Worm (Caenorhabditis elegans) whole organism, midembryonic: ENCODE measurements around the gene ceh-23.

Experiments
- T22C8.4 ChIP-seq: fragments of 200-800 bp; sonication (Bioruptor generic); IDR thresholded peaks from 2 replicates; pipeline ENCODE4 v1.3.6; 2022; ENCODE audit warnings: missing genetic modification characterization, missing compliant biosample characterization
- cog-1 ChIP-seq: sonication (generic microtip); optimal IDR thresholded peaks from 2 replicates; lab custom pipeline; 2016; ENCODE audit warnings: missing genetic modification characterization, missing compliant biosample characterization
- flt-1 ChIP-seq: fragments of 200-800 bp; sonication (Bioruptor generic); IDR thresholded peaks from 2 replicates; pipeline ENCODE4 v1.3.6; 2022; ENCODE audit warnings: missing genetic modification characterization, missing compliant biosample characterization
- klf-2 ChIP-seq: fragments of 200-800 bp; sonication (Bioruptor generic); conservative IDR thresholded peaks from 2 replicates; pipeline ENCODE4 v1.3.6; 2022; ENCODE audit warnings: missing genetic modification reagents, missing genetic modification characterization, missing compliant biosample characterization
- med-1 ChIP-seq: sonication (generic microtip); optimal IDR thresholded peaks from 2 replicates; lab custom pipeline; 2017; ENCODE audit warnings: missing genetic modification characterization, mild to moderate bottlenecking, missing compliant biosample characterization, antibody characterized with exemption, missing genetic modification reagents; ENCODE audit not compliant: insufficient read depth
- ref-1 ChIP-seq: fragments of 200-800 bp; sonication (Bioruptor generic); conservative IDR thresholded peaks from 2 replicates; pipeline ENCODE4 v1.3.6; 2022; ENCODE audit warnings: missing genetic modification reagents, missing genetic modification characterization, missing compliant biosample characterization
- tab-1 ChIP-seq: fragments of 200-800 bp; sonication (Bioruptor generic); IDR thresholded peaks from 2 replicates; pipeline ENCODE4 v1.3.6; 2022; ENCODE audit warnings: missing genetic modification characterization, missing compliant biosample characterization
- ztf-23 ChIP-seq: fragments of 200-800 bp; sonication (Bioruptor generic); IDR thresholded peaks from 2 replicates; pipeline ENCODE4 v1.3.6; 2022; ENCODE audit warnings: missing genetic modification reagents, missing genetic modification characterization, missing compliant biosample characterization
- ztf-29 ChIP-seq: fragments of 200-800 bp; sonication (Bioruptor generic); IDR thresholded peaks from 2 replicates; pipeline ENCODE4 v1.3.6; 2022; ENCODE audit warnings: missing genetic modification reagents, missing genetic modification characterization, missing compliant biosample characterization

The ceh-23 gene

ce11 chrIII:7855468-7855867 lies 16.1 kb downstream of the ceh-23 start:
- TF ChIP-seq ztf-29 (GFP tag; lab: Robert Waterston, UW) (no peak), flt-1 (no peak), tab-1 (GFP tag; lab: Robert Waterston, UW) (no peak)

- TF ChIP-seq tab-1 (GFP tag; lab: Robert Waterston, UW) (no peak), ref-1 (GFP tag; lab: Robert Waterston, UW) (no peak), ztf-29 (GFP tag; lab: Robert Waterston, UW) (no peak), T22C8.4 (GFP tag; lab: Robert Waterston, UW) (no peak), klf-2 (GFP tag; lab: Robert Waterston, UW) (no peak), flt-1 (no peak), ztf-23 (GFP tag; lab: Robert Waterston, UW) (no peak), cog-1 (no peak), med-1 (GFP tag; lab: Kevin White, UChicago) (no peak)
Measured at ce11 chrIII:7857142-7857541, 17.8 kb downstream of the ceh-23 start, which contains the start of gene tag-307. tag-307 (minus strand) TSS chrIII:7857242.

ce11 chrIII:7858407-7859029 lies 19.1 kb downstream of the ceh-23 start, which contains the start of the genes coq-5 and ufm-1:
coq-5 (minus strand) TSS chrIII:7858457.
ufm-1 (plus strand) TSS chrIII:7858979.
- TF ChIP-seq T22C8.4 (GFP tag; lab: Robert Waterston, UW) (no peak), med-1 (GFP tag; lab: Kevin White, UChicago) (no peak), ztf-29 (GFP tag; lab: Robert Waterston, UW) (no peak), ztf-23 (GFP tag; lab: Robert Waterston, UW) (no peak), cog-1 (no peak), klf-2 (GFP tag; lab: Robert Waterston, UW) (no peak), tab-1 (GFP tag; lab: Robert Waterston, UW) (no peak), flt-1 (no peak), ref-1 (GFP tag; lab: Robert Waterston, UW) (no peak)

- TF ChIP-seq tab-1 (GFP tag; lab: Robert Waterston, UW) = no peak
- no peak for TF ChIP-seq ztf-29 (GFP tag; lab: Robert Waterston, UW)
- no peak for TF ChIP-seq ref-1 (GFP tag; lab: Robert Waterston, UW)
- no peak for TF ChIP-seq flt-1
- TF ChIP-seq klf-2 (GFP tag; lab: Robert Waterston, UW) = no peak
- no peak for TF ChIP-seq med-1 (GFP tag; lab: Kevin White, UChicago)
- no peak for TF ChIP-seq T22C8.4 (GFP tag; lab: Robert Waterston, UW)
- TF ChIP-seq ztf-23 (GFP tag; lab: Robert Waterston, UW) = no peak
- TF ChIP-seq cog-1 = no peak
Measured at ce11 chrIII:7859313-7859712, 19.9 kb downstream of the ceh-23 start, which contains the start of gene tomm-7. tomm-7 (plus strand) TSS chrIII:7859613.

- no peak for TF ChIP-seq ref-1 (GFP tag; lab: Robert Waterston, UW)
Measured at ce11 chrIII:7860885-7861284, 21.5 kb downstream of the ceh-23 start, which contains the start of gene cuc-1. cuc-1 (minus strand) TSS chrIII:7860985.

ce11 chrIII:7861535-7862120 lies 22.2 kb downstream of the ceh-23 start, which contains the start of gene snr-5:
snr-5 (plus strand) TSS chrIII:7862070.
- TF ChIP-seq klf-2 (GFP tag; lab: Robert Waterston, UW) (no peak), ztf-23 (GFP tag; lab: Robert Waterston, UW) (no peak), ref-1 (GFP tag; lab: Robert Waterston, UW) (no peak), tab-1 (GFP tag; lab: Robert Waterston, UW) (no peak), T22C8.4 (GFP tag; lab: Robert Waterston, UW) (no peak), ztf-29 (GFP tag; lab: Robert Waterston, UW) (no peak), flt-1 (no peak), med-1 (GFP tag; lab: Kevin White, UChicago) (no peak), cog-1 (no peak)

- no peak for TF ChIP-seq ztf-23 (GFP tag; lab: Robert Waterston, UW)
- no peak for TF ChIP-seq flt-1
- TF ChIP-seq cog-1 = no peak
Measured at ce11 chrIII:7865238-7865761, 25.9 kb downstream of the ceh-23 start, which contains the start of gene slc-17.3. slc-17.3 (minus strand) TSS chrIII:7865288.

ce11 chrIII:7866189-7866588 lies 26.8 kb downstream of the ceh-23 start, which contains the start of gene cup-4:
cup-4 (plus strand) TSS chrIII:7866489.
- no peak for TF ChIP-seq ztf-23 (GFP tag; lab: Robert Waterston, UW)
- TF ChIP-seq tab-1 (GFP tag; lab: Robert Waterston, UW) = no peak
- TF ChIP-seq T22C8.4 (GFP tag; lab: Robert Waterston, UW) = no peak
- no peak for TF ChIP-seq flt-1
- TF ChIP-seq ref-1 (GFP tag; lab: Robert Waterston, UW) = no peak
- no peak for TF ChIP-seq cog-1
- no peak for TF ChIP-seq med-1 (GFP tag; lab: Kevin White, UChicago)
- TF ChIP-seq klf-2 (GFP tag; lab: Robert Waterston, UW) = no peak
- no peak for TF ChIP-seq ztf-29 (GFP tag; lab: Robert Waterston, UW)

ce11 chrIII:7872776-7873175 lies 33.4 kb downstream of the ceh-23 start:
- no peak for TF ChIP-seq tab-1 (GFP tag; lab: Robert Waterston, UW)
- TF ChIP-seq ztf-23 (GFP tag; lab: Robert Waterston, UW) = no peak
- no peak for TF ChIP-seq cog-1
- no peak for TF ChIP-seq flt-1
- TF ChIP-seq med-1 (GFP tag; lab: Kevin White, UChicago) = no peak
- no peak for TF ChIP-seq T22C8.4 (GFP tag; lab: Robert Waterston, UW)
- TF ChIP-seq klf-2 (GFP tag; lab: Robert Waterston, UW) = no peak
- TF ChIP-seq ref-1 (GFP tag; lab: Robert Waterston, UW) = no peak
- no peak for TF ChIP-seq ztf-29 (GFP tag; lab: Robert Waterston, UW)
